Worm (Caenorhabditis elegans): ENCODE data around the gene T01B7.13.

The T01B7.13 gene

ce11 chrII:8716231-8716878 is 1.2 kb downstream of the T01B7.13 start, which contains the start of the genes cyn-11 and T01B7.5 (continued):
- peak; percentile 12 for TF ChIP-seq swsn-7 (tag; optimal IDR thresholded peaks at IDR 0.05)
- no peak for TF ChIP-seq mab-9 (GFP tag; IDR thresholded peaks at IDR 0.05)
- no peak for TF ChIP-seq C34B4.2 (tag; optimal IDR thresholded peaks at IDR 0.05)
- TF ChIP-seq nhr-20 (tag; optimal IDR thresholded peaks at IDR 0.05), result peak; percentile 33
- TF ChIP-seq ceh-63 (GFP tag; optimal IDR thresholded peaks at IDR 0.05), result no peak
- TF ChIP-seq hlh-17 (GFP tag; optimal IDR thresholded peaks at IDR 0.05; ENCODE audit: borderline replicate concordance), result no peak
- no peak for TF ChIP-seq elt-3 (tag; optimal IDR thresholded peaks at IDR 0.05)
- no peak for TF ChIP-seq efl-3 (GFP tag; optimal IDR thresholded peaks at IDR 0.05)
- no peak for TF ChIP-seq unc-130 (tag; optimal IDR thresholded peaks at IDR 0.05)
- TF ChIP-seq nhr-11 (tag; optimal IDR thresholded peaks at IDR 0.05), result no peak
- peak; percentile 31 for TF ChIP-seq C16A3.4 (tag; optimal IDR thresholded peaks at IDR 0.05)
- TF ChIP-seq F16B12.6 (tag; optimal IDR thresholded peaks at IDR 0.05), result no peak
- TF ChIP-seq nhr-12 (tag; optimal IDR thresholded peaks at IDR 0.05), result no peak
- TF ChIP-seq unc-62 (GFP tag; optimal IDR thresholded peaks at IDR 0.05), result no peak
- TF ChIP-seq ceh-88 (GFP tag; IDR thresholded peaks at IDR 0.05), result no peak
- peak; percentile 52 for TF ChIP-seq blmp-1 (tag; optimal IDR thresholded peaks at IDR 0.05)
- TF ChIP-seq sup-37 (GFP tag; optimal IDR thresholded peaks at IDR 0.05), result no peak
- TF ChIP-seq mef-2 (tag; optimal IDR thresholded peaks at IDR 0.05), result no peak
- TF ChIP-seq sox-4 (tag; optimal IDR thresholded peaks at IDR 0.05), result no peak
- no peak for TF ChIP-seq tbx-2 (tag; optimal IDR thresholded peaks at IDR 0.05)
- TF ChIP-seq ceh-90 (tag; optimal IDR thresholded peaks at IDR 0.05), result no peak
- no peak for TF ChIP-seq fkh-4 (tag; optimal IDR thresholded peaks at IDR 0.05; ENCODE audit: borderline replicate concordance)
- TF ChIP-seq ztf-11 (tag; optimal IDR thresholded peaks at IDR 0.05), result no peak
- TF ChIP-seq nhr-84 (tag; optimal IDR thresholded peaks at IDR 0.05), result no peak
- no peak for TF ChIP-seq lin-15B (tag; optimal IDR thresholded peaks at IDR 0.05)
- TF ChIP-seq grh-1 (GFP tag; IDR thresholded peaks at IDR 0.05), result no peak
- TF ChIP-seq dpl-1 (GFP tag; optimal IDR thresholded peaks at IDR 0.05), result peak; percentile 2 to 54 (median 7)
- TF ChIP-seq alr-1 (tag; optimal IDR thresholded peaks at IDR 0.05; ENCODE audit: borderline replicate concordance), result no peak
- TF ChIP-seq hpl-2 (GFP tag; optimal IDR thresholded peaks at IDR 0.05), result no peak
- no peak for TF ChIP-seq nhr-76 (tag; optimal IDR thresholded peaks at IDR 0.05)
- TF ChIP-seq zip-4 (GFP tag; optimal IDR thresholded peaks at IDR 0.05), result no peak
- no peak for TF ChIP-seq lin-13 (GFP tag; optimal IDR thresholded peaks at IDR 0.05)
- TF ChIP-seq efl-1 (optimal IDR thresholded peaks at IDR 0.05), result peak; percentile 32 to 36
- TF ChIP-seq efl-1 (GFP tag; optimal IDR thresholded peaks at IDR 0.05 in 1 of 2), result peak; percentile 25 to 86
- TF ChIP-seq dsc-1 (tag; optimal IDR thresholded peaks at IDR 0.05), result no peak
- no peak for TF ChIP-seq irx-1 (tag; optimal IDR thresholded peaks at IDR 0.05)
- peak; percentile 40 for TF ChIP-seq snu-23 (GFP tag; optimal IDR thresholded peaks at IDR 0.05)
- TF ChIP-seq unc-98 (GFP tag; IDR thresholded peaks at IDR 0.05), result no peak
- peak; percentile 47 for TF ChIP-seq mep-1 (tag; optimal IDR thresholded peaks at IDR 0.05)
- no peak for TF ChIP-seq Y116A8C.19 (tag; optimal IDR thresholded peaks at IDR 0.05; ENCODE audit: borderline replicate concordance)
- no peak for TF ChIP-seq ces-1 (GFP tag; optimal IDR thresholded peaks at IDR 0.05)
- no peak for TF ChIP-seq isw-1 (GFP tag; IDR thresholded peaks at IDR 0.05)
- TF ChIP-seq nhr-237 (tag; optimal IDR thresholded peaks at IDR 0.05), result no peak
- no peak for TF ChIP-seq pag-3 (tag; optimal IDR thresholded peaks at IDR 0.05; ENCODE audit: borderline replicate concordance, insufficient read depth)
- no peak for TF ChIP-seq pax-3 (tag; optimal IDR thresholded peaks at IDR 0.05)
- TF ChIP-seq ets-5 (GFP tag; IDR thresholded peaks at IDR 0.05), result no peak
- TF ChIP-seq nhr-28 (tag; optimal IDR thresholded peaks at IDR 0.05), result no peak
- no peak for TF ChIP-seq ama-1 (optimal IDR thresholded peaks at IDR 0.05)
- TF ChIP-seq lin-35 (GFP tag; optimal IDR thresholded peaks at IDR 0.05), result peak; percentile 9 to 40
- no peak for TF ChIP-seq unc-86 (tag; optimal IDR thresholded peaks at IDR 0.05)
- peak; percentile 12 for TF ChIP-seq xbp-1 (tag; optimal IDR thresholded peaks at IDR 0.05)
- TF ChIP-seq jun-1 (tag; optimal IDR thresholded peaks at IDR 0.05), result no peak
- no peak for TF ChIP-seq rnt-1 (tag; optimal IDR thresholded peaks at IDR 0.05)

Measured in whole organism, L1 larva.